Worm (Caenorhabditis elegans) whole organism, L4 larva: ENCODE data around the gene spig-4.
A peak's percentile ranks its signal among the peaks of the same experiment; 100 is the strongest.
"Not testable (repeated sequence)": the region's sequence is repeated elsewhere in the genome, so short reads cannot be mapped to it uniquely, and the experiment has no call there.

Experiments used
- F26F4.8 ChIP-seq: fragments of 200-800 bp; sonication (Bioruptor generic); conservative IDR thresholded peaks from 2 replicates; pipeline ENCODE4 v1.3.6; 2022; ENCODE audit warnings: missing genetic modification characterization, missing compliant biosample characterization
- F44E2.7 ChIP-seq: fragments of 200-800 bp; sonication (Bioruptor generic); IDR thresholded peaks from 2 replicates; pipeline ENCODE4 v2.1.2; 2022; ENCODE audit warnings: missing genetic modification characterization, missing compliant biosample characterization
- T26A8.4 ChIP-seq: fragments of 200-800 bp; sonication (Bioruptor generic); IDR thresholded peaks from 2 replicates; pipeline ENCODE4 v1.3.6; 2022; ENCODE audit warnings: missing genetic modification characterization, missing compliant biosample characterization
- Y48G9A.11 ChIP-seq: fragments of 200-800 bp; sonication (Bioruptor generic); IDR thresholded peaks from 2 replicates; pipeline ENCODE4 v1.3.6; 2022; ENCODE audit warnings: missing genetic modification reagents, missing genetic modification characterization, missing compliant biosample characterization
- Y75B8A.6 ChIP-seq: fragments of 200-800 bp; sonication (Bioruptor generic); IDR thresholded peaks from 2 replicates; pipeline ENCODE4 v1.3.6; 2022; ENCODE audit warnings: missing genetic modification reagents, missing genetic modification characterization, missing compliant biosample characterization
- ZK546.5 ChIP-seq, 2 experiments: sonication (generic microtip); optimal IDR thresholded peaks; 2 replicates each; lab custom pipeline; 2017; ENCODE audit warnings: missing biosample characterization in 2 of 2, missing genetic modification characterization in 2 of 2
- aha-1 ChIP-seq: fragments of 150-350 bp; peaks from one replicate; lab custom pipeline; 2014; ENCODE audit warnings: missing biosample characterization, missing genetic modification characterization
- ceh-28 ChIP-seq: fragments of 150-350 bp; optimal IDR thresholded peaks from 2 replicates; lab custom pipeline; 2014; ENCODE audit warnings: missing biosample characterization, missing genetic modification reagents, missing genetic modification characterization
- ceh-32 ChIP-seq: sonication (generic microtip); optimal IDR thresholded peaks from 2 replicates; lab custom pipeline; 2016; ENCODE audit warnings: mild to moderate bottlenecking, missing genetic modification characterization, missing compliant biosample characterization; ENCODE audit not compliant: poor library complexity
- ceh-44 ChIP-seq: fragments of 200-800 bp; sonication (Bioruptor generic); IDR thresholded peaks from 2 replicates; pipeline ENCODE4 v1.3.6; 2022; ENCODE audit warnings: missing genetic modification reagents, missing genetic modification characterization, missing compliant biosample characterization
- ces-1 ChIP-seq: fragments of 150-350 bp; sonication (generic microtip); optimal IDR thresholded peaks from 4 replicates; lab custom pipeline; 2014; ENCODE audit warnings: missing biosample characterization, missing genetic modification reagents, missing genetic modification characterization
- daf-16 ChIP-seq, 3 experiments: sonication (generic microtip); optimal IDR thresholded peaks; 2 replicates each; lab custom pipeline; 2016 to 2017; ENCODE audit warnings: missing genetic modification characterization in 3 of 3, missing genetic modification reagents in 3 of 3, mild to moderate bottlenecking in 2 of 3, missing compliant biosample characterization in 2 of 3, missing biosample characterization in 1 of 3, moderate library complexity in 1 of 3
- daf-19 ChIP-seq: fragments of 200-800 bp; sonication (Bioruptor generic); conservative IDR thresholded peaks from 2 replicates; pipeline ENCODE4 v1.3.6; 2022; ENCODE audit warnings: missing genetic modification characterization, missing compliant biosample characterization
- dmd-6 ChIP-seq: fragments of 200-800 bp; sonication (Bioruptor generic); IDR thresholded peaks from 2 replicates; pipeline ENCODE4 v1.3.6; 2022; ENCODE audit warnings: missing genetic modification reagents, missing genetic modification characterization, missing compliant biosample characterization
- dmd-9 ChIP-seq: fragments of 200-800 bp; sonication (Bioruptor generic); IDR thresholded peaks from 2 replicates; pipeline ENCODE4 v1.3.6; 2022; ENCODE audit warnings: missing genetic modification reagents, missing genetic modification characterization, missing compliant biosample characterization
- duxl-1 ChIP-seq: sonication (generic microtip); optimal IDR thresholded peaks from 2 replicates; lab custom pipeline; 2016; ENCODE audit warnings: mild to moderate bottlenecking, missing genetic modification characterization, moderate library complexity, missing compliant biosample characterization; ENCODE audit not compliant: poor library complexity
- egl-43 ChIP-seq: fragments of 200-800 bp; sonication (Bioruptor generic); IDR thresholded peaks from 2 replicates; pipeline ENCODE4 v1.3.6; 2022; ENCODE audit warnings: missing genetic modification reagents, missing genetic modification characterization, missing compliant biosample characterization
- fkh-10 ChIP-seq: fragments of 150-350 bp; optimal IDR thresholded peaks from 2 replicates; lab custom pipeline; 2014; ENCODE audit warnings: missing biosample characterization, missing genetic modification reagents, missing genetic modification characterization
- fos-1 ChIP-seq: fragments of 150-350 bp; optimal IDR thresholded peaks from 2 replicates; lab custom pipeline; 2014; ENCODE audit warnings: missing biosample characterization, missing genetic modification characterization
- gei-8 ChIP-seq: fragments of 200-800 bp; sonication (Bioruptor generic); optimal IDR thresholded peaks from 2 replicates; lab custom pipeline; 2018; ENCODE audit warnings: mild to moderate bottlenecking, missing genetic modification characterization, missing compliant biosample characterization
- hif-1 ChIP-seq, 2 experiments: sonication (generic microtip); optimal IDR thresholded peaks; 2 replicates each; lab custom pipeline; 2016 to 2017; ENCODE audit warnings: missing compliant biosample characterization in 2 of 2, missing genetic modification characterization in 2 of 2, missing genetic modification reagents in 2 of 2, missing genotype in 2 of 2, mild to moderate bottlenecking in 1 of 2
- hlh-11 ChIP-seq: fragments of 200-800 bp; sonication (Bioruptor generic); optimal IDR thresholded peaks from 2 replicates; lab custom pipeline; 2018; ENCODE audit warnings: mild to moderate bottlenecking, missing genetic modification characterization, missing compliant biosample characterization
- hmg-1.1 ChIP-seq: fragments of 200-800 bp; sonication (Bioruptor generic); IDR thresholded peaks from 2 replicates; pipeline ENCODE4 v1.3.6; 2022; ENCODE audit warnings: missing genetic modification reagents, missing genetic modification characterization, missing compliant biosample characterization
- lim-7 ChIP-seq: fragments of 200-800 bp; sonication (Bioruptor generic); IDR thresholded peaks from 2 replicates; pipeline ENCODE4 v1.3.6; 2022; ENCODE audit warnings: missing genetic modification characterization, missing compliant biosample characterization
- lin-38 ChIP-seq: fragments of 200-800 bp; sonication (Bioruptor generic); IDR thresholded peaks from 2 replicates; pipeline ENCODE4 v1.3.6; 2022; ENCODE audit warnings: missing genetic modification reagents, missing genetic modification characterization, missing compliant biosample characterization
- lin-39 ChIP-seq: fragments of 150-350 bp; optimal IDR thresholded peaks from 2 replicates; lab custom pipeline; 2014; ENCODE audit warnings: missing biosample characterization, missing genetic modification reagents, missing genetic modification characterization
- lir-3 ChIP-seq: sonication (generic microtip); optimal IDR thresholded peaks from 2 replicates; lab custom pipeline; 2016; ENCODE audit warnings: mild to moderate bottlenecking, missing genetic modification characterization, missing compliant biosample characterization
- lsy-2 ChIP-seq, 2 experiments: fragments of 150-350 bp in 1 of 2; sonication (generic microtip) in 1 of 2; optimal IDR thresholded peaks; 2 replicates each; lab custom pipeline; 2014 to 2017; ENCODE audit warnings: missing biosample characterization in 2 of 2, missing genetic modification characterization in 2 of 2
- madf-9 ChIP-seq: fragments of 200-800 bp; sonication (Bioruptor generic); conservative IDR thresholded peaks from 2 replicates; pipeline ENCODE4 v1.3.6; 2022; ENCODE audit warnings: missing genetic modification reagents, missing genetic modification characterization, missing compliant biosample characterization
- mdt-29 ChIP-seq: fragments of 200-800 bp; sonication (Bioruptor generic); IDR thresholded peaks from 2 replicates; pipeline ENCODE4 v1.3.6; 2022; ENCODE audit warnings: missing genetic modification reagents, missing genetic modification characterization, missing compliant biosample characterization
- mes-2 ChIP-seq: sonication (generic microtip); optimal IDR thresholded peaks from 2 replicates; lab custom pipeline; 2016; ENCODE audit warnings: missing genotype, mild to moderate bottlenecking, missing genetic modification characterization, missing compliant biosample characterization; ENCODE audit not compliant: poor library complexity, severe bottlenecking
- mxl-2 ChIP-seq: fragments of 200-800 bp; sonication (Bioruptor generic); conservative IDR thresholded peaks from 2 replicates; pipeline ENCODE4 v1.3.6; 2022; ENCODE audit warnings: missing genetic modification reagents, missing genetic modification characterization, missing compliant biosample characterization
- nhr-10 ChIP-seq: fragments of 150-350 bp; optimal IDR thresholded peaks from 2 replicates; lab custom pipeline; 2014; ENCODE audit warnings: missing biosample characterization, missing genetic modification characterization
- nhr-11 ChIP-seq: fragments of 150-350 bp; optimal IDR thresholded peaks from 2 replicates; lab custom pipeline; 2014; ENCODE audit warnings: missing biosample characterization, missing genetic modification characterization
- nhr-25 ChIP-seq: sonication (generic microtip); optimal IDR thresholded peaks from 2 replicates; lab custom pipeline; 2017; ENCODE audit warnings: missing genetic modification characterization, mild to moderate bottlenecking, missing compliant biosample characterization, antibody characterized with exemption, moderate library complexity, borderline replicate concordance; ENCODE audit not compliant: insufficient read depth
- nhr-6 ChIP-seq: fragments of 150-350 bp; optimal IDR thresholded peaks from 2 replicates; lab custom pipeline; 2014; ENCODE audit warnings: missing biosample characterization, missing genetic modification characterization
- php-3 ChIP-seq: fragments of 200-800 bp; sonication (Bioruptor generic); IDR thresholded peaks from 2 replicates; pipeline ENCODE4 v1.3.6; 2022; ENCODE audit warnings: missing genetic modification reagents, missing genetic modification characterization, missing compliant biosample characterization
- pqm-1 ChIP-seq: sonication (generic microtip); optimal IDR thresholded peaks from 2 replicates; lab custom pipeline; 2017; ENCODE audit warnings: missing biosample characterization, missing genetic modification characterization
- sdz-12 ChIP-seq: fragments of 200-800 bp; sonication (Bioruptor generic); optimal IDR thresholded peaks from 2 replicates; lab custom pipeline; 2018; ENCODE audit warnings: mild to moderate bottlenecking, missing genetic modification characterization, missing compliant biosample characterization
- skn-1 ChIP-seq: fragments of 150-350 bp; optimal IDR thresholded peaks from 2 replicates; lab custom pipeline; 2014; ENCODE audit warnings: missing biosample characterization, missing genetic modification characterization
- spr-1 ChIP-seq: sonication (generic microtip); optimal IDR thresholded peaks from 2 replicates; lab custom pipeline; 2016; ENCODE audit warnings: mild to moderate bottlenecking, missing genetic modification characterization, missing compliant biosample characterization
- spr-3 ChIP-seq: fragments of 200-800 bp; sonication (Bioruptor generic); optimal IDR thresholded peaks from 2 replicates; lab custom pipeline; 2018; ENCODE audit warnings: mild to moderate bottlenecking, missing genetic modification characterization, missing compliant biosample characterization
- unc-130 ChIP-seq: sonication (generic microtip); optimal IDR thresholded peaks from 2 replicates; lab custom pipeline; 2016; ENCODE audit warnings: missing genetic modification reagents, missing genetic modification characterization, missing compliant biosample characterization
- zfp-2 ChIP-seq: sonication (generic microtip); optimal IDR thresholded peaks from 2 replicates; lab custom pipeline; 2016; ENCODE audit warnings: mild to moderate bottlenecking, missing genetic modification characterization, missing compliant biosample characterization
- zip-2 ChIP-seq: fragments of 150-350 bp; optimal IDR thresholded peaks from 2 replicates; lab custom pipeline; 2014; ENCODE audit warnings: missing biosample characterization, missing genetic modification characterization
- ztf-11 ChIP-seq: fragments of 150-350 bp; optimal IDR thresholded peaks from 2 replicates; lab custom pipeline; 2014; ENCODE audit warnings: missing biosample characterization, missing genetic modification characterization
- ztf-7 ChIP-seq: fragments of 150-350 bp; optimal IDR thresholded peaks from 2 replicates; lab custom pipeline; 2014; ENCODE audit warnings: missing biosample characterization, missing genetic modification characterization

Gene spig-4

ce11 chrV:14306771-14307170 lies at the start of gene spig-4:
Gene spig-4 (minus strand): TSS chrV:14306871.
- TF ChIP-seq nhr-11 (tag; lab: Kevin White, UChicago); gei-8 (GFP tag; lab: Kevin White, UChicago); nhr-10 (tag; lab: Kevin White, UChicago): not testable (repeated sequence)

- TF ChIP-seq madf-9 (peak; percentile 43; the same call in 1 of the 2 replicates), nhr-11 (tag; lab: Kevin White, UChicago) (peak; percentile 34), mxl-2 (GFP tag; lab: Robert Waterston, UW) (no peak), duxl-1 (tag; lab: Kevin White, UChicago) (peak; percentile 61), hmg-1.1 (GFP tag; lab: Robert Waterston, UW) (peak; percentile 77), php-3 (GFP tag; lab: Robert Waterston, UW) (no peak), Y75B8A.6 (no peak), daf-16 (GFP tag; optimal IDR thresholded peaks at IDR 0.05; lab: Kevin White, UChicago) (no peak), daf-16 (tag; optimal IDR thresholded peaks at IDR 0.05; lab: Kevin White, UChicago) (peak; percentile 20), aha-1 (peak; percentile 31), ZK546.5 (tag; optimal IDR thresholded peaks at IDR 0.05; lab: Kevin White, UChicago) (no peak), nhr-25 (peak; percentile 25), ceh-32 (tag; lab: Kevin White, UChicago) (no peak), ztf-7 (peak; percentile 53), T26A8.4 (GFP tag; lab: Robert Waterston, UW) (peak; percentile 70), hif-1 (tag; optimal IDR thresholded peaks at IDR 0.05; lab: Kevin White, UChicago) (peak in 1 of 2 experiments; percentile 25), daf-19 (GFP tag; lab: Robert Waterston, UW) (no peak), fos-1 (no peak), fkh-10 (GFP tag; lab: Kevin White, UChicago) (peak; percentile 69), lim-7 (GFP tag; lab: Robert Waterston, UW) (no peak), mdt-29 (no peak), gei-8 (GFP tag; lab: Kevin White, UChicago) (no peak), mes-2 (peak; percentile 93), pqm-1 (tag; lab: Kevin White, UChicago) (no peak), unc-130 (peak; percentile 41), spr-3 (GFP tag; lab: Kevin White, UChicago) (peak; percentile 17), lsy-2 (tag; optimal IDR thresholded peaks at IDR 0.05; lab: Kevin White, UChicago) (peak in 1 of 2 experiments; percentile 93), hlh-11 (peak; percentile 66), sdz-12 (GFP tag; lab: Kevin White, UChicago) (no peak), zfp-2 (tag; lab: Kevin White, UChicago) (no peak), F26F4.8 (GFP tag; lab: Robert Waterston, UW) (no peak), nhr-6 (tag; lab: Kevin White, UChicago) (peak; percentile 96), skn-1 (tag; lab: Kevin White, UChicago) (no peak), zip-2 (peak; percentile 38), egl-43 (GFP tag; lab: Robert Waterston, UW) (no peak), ceh-28 (tag; lab: Kevin White, UChicago) (no peak), ztf-11 (tag; lab: Kevin White, UChicago) (no peak), dmd-9 (no peak), ces-1 (no peak), lir-3 (tag; lab: Kevin White, UChicago) (no peak), lin-38 (GFP tag; lab: Robert Waterston, UW) (peak; percentile 84), lin-39 (no peak), F44E2.7 (no peak), Y48G9A.11 (GFP tag; lab: Robert Waterston, UW) (no peak), dmd-6 (GFP tag; lab: Robert Waterston, UW) (peak; percentile 55; the same call in 1 of the 2 replicates), spr-1 (peak; percentile 66), ceh-44 (no peak)
Measured at ce11 chrV:14355738-14356368, 49.2 kb upstream of the spig-4 start, which contains the start of gene cyn-1. Gene cyn-1 (plus strand): TSS chrV:14356076.
